Fruit fly (Drosophila melanogaster) whole organism, embryonic: ENCODE measurements around the gene Cul3.

Source experiments
- Abd-B ChIP-seq: fragments of 200-800 bp; sonication (Bioruptor generic); optimal IDR thresholded peaks from 2 replicates; lab custom pipeline; 2018; ENCODE audit warnings: missing biosample characterization, mild to moderate bottlenecking, missing genetic modification characterization, moderate library complexity
- B-H1 ChIP-seq: fragments of 200-800 bp; sonication (Bioruptor generic); IDR thresholded peaks from 3 replicates; pipeline ENCODE4 v1.3.6; 2022; ENCODE audit warnings: missing biosample characterization, missing genetic modification characterization
- B-H2 ChIP-seq: fragments of 200-800 bp; sonication (Bioruptor generic); optimal IDR thresholded peaks from 2 replicates; lab custom pipeline; 2018; ENCODE audit warnings: missing biosample characterization, mild to moderate bottlenecking, missing genetic modification characterization
- CG10366 ChIP-seq: fragments of 200-800 bp; sonication (Bioruptor generic); IDR thresholded peaks from 2 replicates; pipeline ENCODE4 v1.3.6; 2022; ENCODE audit warnings: missing biosample characterization, missing genetic modification characterization
- CG10462 ChIP-seq: fragments of 200-800 bp; sonication (Bioruptor generic); optimal IDR thresholded peaks from 2 replicates; lab custom pipeline; 2016; ENCODE audit warnings: missing biosample characterization, missing genetic modification characterization
- CG10543 ChIP-seq: fragments of 200-800 bp; sonication (Bioruptor generic); optimal IDR thresholded peaks from 3 replicates; lab custom pipeline; 2017; ENCODE audit warnings: missing biosample characterization, mild to moderate bottlenecking, missing genetic modification characterization, moderate library complexity
- CG10565 ChIP-seq: fragments of 200-800 bp; sonication (Bioruptor generic); optimal IDR thresholded peaks from 3 replicates; lab custom pipeline; 2016; ENCODE audit warnings: missing biosample characterization, mild to moderate bottlenecking, missing genetic modification characterization
- CG11247 ChIP-seq: fragments of 200-800 bp; sonication (Bioruptor generic); IDR thresholded peaks from 2 replicates; pipeline ENCODE4 v1.3.6; 2022; ENCODE audit warnings: missing biosample characterization, missing genetic modification characterization
- CG13775 ChIP-seq: fragments of 200-800 bp; sonication (Bioruptor generic); optimal IDR thresholded peaks from 3 replicates; lab custom pipeline; 2017; ENCODE audit warnings: missing biosample characterization, mild to moderate bottlenecking, missing genetic modification characterization
- CG15269 ChIP-seq: fragments of 200-800 bp; sonication (Bioruptor generic); optimal IDR thresholded peaks from 2 replicates; lab custom pipeline; 2018; ENCODE audit warnings: missing biosample characterization, mild to moderate bottlenecking, missing genetic modification characterization, moderate library complexity
- CG16815 ChIP-seq: fragments of 200-800 bp; sonication (Bioruptor generic); optimal IDR thresholded peaks from 3 replicates; lab custom pipeline; 2017; ENCODE audit warnings: missing biosample characterization, mild to moderate bottlenecking, missing genetic modification characterization
- CG17359 ChIP-seq: fragments of 200-800 bp; sonication (Bioruptor generic); optimal IDR thresholded peaks from 3 replicates; lab custom pipeline; 2018; ENCODE audit warnings: missing biosample characterization, mild to moderate bottlenecking, missing genetic modification characterization, moderate library complexity
- CG17802 ChIP-seq: fragments of 200-800 bp; sonication (Bioruptor generic); optimal IDR thresholded peaks from 2 replicates; lab custom pipeline; 2018; ENCODE audit warnings: missing biosample characterization, mild to moderate bottlenecking, missing genetic modification characterization, moderate library complexity
- CG18011 ChIP-seq: fragments of 200-800 bp; sonication (Bioruptor generic); optimal IDR thresholded peaks from 2 replicates; lab custom pipeline; 2017; ENCODE audit warnings: missing biosample characterization, missing genetic modification characterization, mild to moderate bottlenecking, moderate library complexity, missing genotype
- CG18262 ChIP-seq: fragments of 200-800 bp; optimal IDR thresholded peaks from 3 replicates; lab custom pipeline; 2019; ENCODE audit warnings: missing biosample characterization, mild to moderate bottlenecking, missing genetic modification characterization, moderate library complexity
- CG18476 ChIP-seq: fragments of 200-800 bp; sonication (Bioruptor generic); optimal IDR thresholded peaks from 2 replicates; lab custom pipeline; 2016; ENCODE audit warnings: missing biosample characterization, mild to moderate bottlenecking, missing genetic modification characterization
- CG31224 ChIP-seq: fragments of 200-800 bp; sonication (Bioruptor generic); IDR thresholded peaks from 2 replicates; pipeline ENCODE4 v1.3.6; 2022; ENCODE audit warnings: missing biosample characterization, missing genetic modification characterization
- CG5953 ChIP-seq: fragments of 200-800 bp; sonication (Bioruptor generic); IDR thresholded peaks from 2 replicates; pipeline ENCODE4 v1.3.6; 2022; ENCODE audit warnings: missing biosample characterization, missing genetic modification characterization
- CG8359 ChIP-seq: fragments of 200-800 bp; sonication (Bioruptor generic); optimal IDR thresholded peaks from 2 replicates; lab custom pipeline; 2017; ENCODE audit warnings: missing biosample characterization, mild to moderate bottlenecking, missing genetic modification characterization, borderline replicate concordance
- CHES-1-like ChIP-seq: fragments of 200-800 bp; sonication (Bioruptor generic); optimal IDR thresholded peaks from 2 replicates; lab custom pipeline; 2016; ENCODE audit warnings: missing biosample characterization, missing genetic modification characterization
- HLH4C ChIP-seq: fragments of 200-800 bp; sonication (Bioruptor generic); IDR thresholded peaks from 3 replicates; pipeline ENCODE4 v1.3.6; 2022; ENCODE audit warnings: missing biosample characterization, missing genetic modification characterization; ENCODE audit not compliant: partially characterized antibody
- Hr51 ChIP-seq, 2 experiments: fragments of 200-800 bp; sonication (Bioruptor generic); optimal IDR thresholded peaks; 2 replicates in 1 of 2; 3 replicates in 1 of 2; lab custom pipeline; 2016 to 2018; ENCODE audit warnings: missing biosample characterization in 2 of 2, missing genetic modification characterization in 2 of 2, mild to moderate bottlenecking in 1 of 2, moderate library complexity in 1 of 2
- Jarid2 ChIP-seq: fragments of 200-800 bp; sonication (Bioruptor generic); optimal IDR thresholded peaks from 3 replicates; lab custom pipeline; 2017; ENCODE audit warnings: mild to moderate bottlenecking, missing biosample characterization, missing genetic modification reagents, missing genetic modification characterization
- NC2α ChIP-seq: fragments of 200-800 bp; sonication (Bioruptor generic); optimal IDR thresholded peaks from 2 replicates; lab custom pipeline; 2016; ENCODE audit warnings: missing biosample characterization, missing genetic modification characterization
- YL-1 ChIP-seq: fragments of 200-800 bp; sonication (Bioruptor generic); optimal IDR thresholded peaks from 3 replicates; lab custom pipeline; 2017; ENCODE audit warnings: missing biosample characterization, mild to moderate bottlenecking, missing genetic modification characterization
- ap ChIP-seq: fragments of 200-800 bp; sonication (Bioruptor generic); IDR thresholded peaks from 2 replicates; pipeline ENCODE4 v1.3.6; 2022; ENCODE audit warnings: missing biosample characterization, missing genetic modification characterization
- az2 ChIP-seq: fragments of 200-800 bp; sonication (Bioruptor generic); optimal IDR thresholded peaks from 3 replicates; lab custom pipeline; 2016; ENCODE audit warnings: missing biosample characterization, missing genetic modification characterization
- cad ChIP-seq: fragments of >200 bp; optimal IDR thresholded peaks from 2 replicates; lab custom pipeline; 2017; ENCODE audit warnings: missing biosample characterization, missing genetic modification characterization
- chm ChIP-seq: fragments of 200-800 bp; sonication (Bioruptor generic); IDR thresholded peaks from 2 replicates; pipeline ENCODE4 v1.3.6; 2022; ENCODE audit warnings: missing biosample characterization, missing genetic modification characterization
- da ChIP-seq: fragments of 200-800 bp; sonication (Bioruptor generic); optimal IDR thresholded peaks from 2 replicates; lab custom pipeline; 2016; ENCODE audit warnings: missing biosample characterization, missing genetic modification characterization
- esg ChIP-seq: fragments of 200-800 bp; sonication (Bioruptor generic); conservative IDR thresholded peaks from 2 replicates; pipeline ENCODE4 v1.3.6; 2022; ENCODE audit warnings: missing biosample characterization, missing genetic modification characterization
- fu2 ChIP-seq: fragments of 200-800 bp; sonication (Bioruptor generic); optimal IDR thresholded peaks from 2 replicates; lab custom pipeline; 2016; ENCODE audit warnings: missing biosample characterization, missing genetic modification characterization
- kah ChIP-seq: fragments of 200-800 bp; sonication (Bioruptor generic); optimal IDR thresholded peaks from 2 replicates; lab custom pipeline; 2018; ENCODE audit warnings: missing biosample characterization, mild to moderate bottlenecking, missing genetic modification characterization
- odd ChIP-seq: fragments of 200-800 bp; sonication (Bioruptor generic); optimal IDR thresholded peaks from 2 replicates; lab custom pipeline; 2017; ENCODE audit warnings: missing biosample characterization, mild to moderate bottlenecking, missing genetic modification characterization
- otp ChIP-seq: fragments of 200-800 bp; sonication (Bioruptor generic); IDR thresholded peaks from 3 replicates; pipeline ENCODE4, ENCODE4 v1.3.6; 2022; ENCODE audit warnings: missing biosample characterization, missing genetic modification characterization
- phol ChIP-seq: fragments of 200-800 bp; sonication (Bioruptor generic); optimal IDR thresholded peaks from 3 replicates; lab custom pipeline; 2018; ENCODE audit warnings: missing biosample characterization, mild to moderate bottlenecking, missing genetic modification characterization, moderate library complexity
- pzg ChIP-seq: fragments of 200-800 bp; sonication (Bioruptor generic); optimal IDR thresholded peaks from 3 replicates; lab custom pipeline; 2018; ENCODE audit warnings: missing biosample characterization, mild to moderate bottlenecking, missing genetic modification characterization, moderate library complexity
- rib ChIP-seq: fragments of 200-800 bp; sonication (Bioruptor generic); IDR thresholded peaks from 2 replicates; pipeline ENCODE4 v1.3.6; 2022; ENCODE audit warnings: missing biosample characterization, missing genetic modification characterization
- slbo ChIP-seq: fragments of 200-800 bp; sonication (Bioruptor generic); IDR thresholded peaks from 2 replicates; pipeline ENCODE4 v1.3.6; 2022; ENCODE audit warnings: missing biosample characterization, missing genetic modification characterization
- slou ChIP-seq: fragments of 200-800 bp; sonication (Bioruptor generic); optimal IDR thresholded peaks from 3 replicates; lab custom pipeline; 2016; ENCODE audit warnings: missing biosample characterization, missing genetic modification characterization
- sna ChIP-seq: fragments of 200-800 bp; sonication (Bioruptor generic); IDR thresholded peaks from 2 replicates; pipeline ENCODE4 v1.3.6; 2022; ENCODE audit warnings: missing biosample characterization, missing genetic modification characterization; ENCODE audit not compliant: partially characterized antibody
- vfl ChIP-seq: fragments of 200-800 bp; sonication (Bioruptor generic); optimal IDR thresholded peaks from 2 replicates; lab custom pipeline; 2016; ENCODE audit warnings: missing biosample characterization, missing genetic modification characterization

Gene Cul3

DNA sequence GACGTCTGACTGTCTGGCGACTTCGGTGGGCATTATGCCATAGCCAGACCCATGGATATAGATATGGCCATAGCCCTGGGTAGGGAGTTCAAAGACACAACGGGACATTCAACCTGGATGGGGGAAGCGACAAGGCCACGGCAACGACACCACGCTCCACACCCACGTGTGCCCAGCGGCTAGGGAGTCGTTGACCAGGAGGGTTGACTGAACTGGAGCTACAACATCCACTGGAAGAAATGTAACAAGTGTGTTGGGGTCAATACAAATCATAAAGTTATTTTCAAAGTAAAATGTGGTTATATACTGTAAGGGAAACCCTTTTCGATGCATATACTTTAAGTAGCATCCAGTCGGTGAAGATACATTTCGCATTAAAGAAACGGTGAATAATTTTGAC, 30.0 kb upstream of the Cul3 start:
- TF ChIP-seq esg = peak; percentile 26; the same call in 1 of the 2 replicates
- no peak for TF ChIP-seq NC2α

DNA sequence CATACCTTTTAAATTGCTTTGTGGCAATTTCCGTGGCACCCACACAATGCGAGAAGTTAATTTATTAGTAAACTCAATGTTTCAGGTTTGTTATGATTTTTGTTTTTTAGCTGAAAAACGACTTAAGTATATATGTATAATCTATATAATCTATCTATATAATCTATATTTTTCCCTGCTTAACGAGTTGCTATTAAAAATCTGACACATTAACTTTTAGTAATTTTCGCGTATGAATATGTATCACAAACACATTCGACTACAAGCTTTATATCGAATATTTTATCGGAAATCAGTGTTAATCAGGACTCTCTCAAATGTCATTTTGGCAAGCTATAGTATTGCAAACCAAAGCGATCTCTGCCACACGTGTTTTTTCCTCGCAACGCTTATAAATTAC, 25.7 kb upstream of the Cul3 start, which contains the start of gene CG15262:
Gene CG15262 (plus strand): TSS at position 301 of the 400 bp plus-strand sequence.
- TF ChIP-seq B-H2 (no peak), CHES-1-like (no peak), CG13775 (GFP tag; lab: Kevin White, UChicago) (no peak), sna (GFP tag; lab: Robert Waterston, UW) (no peak), slou (GFP tag; lab: Kevin White, UChicago) (no peak), CG18476 (no peak), vfl (GFP tag; lab: Kevin White, UChicago) (no peak), rib (GFP tag; lab: Robert Waterston, UW) (no peak), CG10543 (GFP tag; lab: Kevin White, UChicago) (no peak), Abd-B (GFP tag; lab: Kevin White, UChicago) (no peak), CG10462 (GFP tag; lab: Kevin White, UChicago) (no peak), da (GFP tag; lab: Kevin White, UChicago) (no peak), CG18262 (tag; lab: Kevin White, UChicago) (no peak), CG11247 (GFP tag; lab: Robert Waterston, UW) (no peak), CG10565 (GFP tag; lab: Kevin White, UChicago) (no peak), ap (GFP tag; lab: Robert Waterston, UW) (no peak), kah (GFP tag; lab: Kevin White, UChicago) (no peak), pzg (no peak), phol (tag; lab: Kevin White, UChicago) (no peak), B-H1 (GFP tag; lab: Robert Waterston, UW) (no peak)

DNA sequence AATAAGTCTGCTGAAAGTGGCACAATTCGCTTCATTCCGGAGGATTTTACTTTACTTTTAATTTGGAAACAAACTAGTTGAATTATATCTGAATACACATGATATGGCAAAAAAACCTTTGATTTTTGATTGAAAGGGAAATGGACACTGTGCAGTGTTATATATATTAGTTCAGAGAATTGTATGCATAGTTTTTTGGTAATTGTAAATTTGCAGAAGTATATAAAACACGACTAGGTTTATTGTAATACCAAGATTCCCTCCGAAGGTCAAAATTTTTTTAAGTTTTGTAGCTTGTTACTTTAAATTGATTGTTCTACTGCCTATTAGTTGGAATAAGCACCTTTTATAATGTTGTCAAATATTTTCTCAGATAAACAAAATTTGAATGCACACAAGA, 20.3 kb upstream of the Cul3 start, which contains the start of gene CG15260:
Gene CG15260 (minus strand): TSS at position 101 of the 400 bp plus-strand sequence.
- TF ChIP-seq CG5953 (GFP tag; lab: Robert Waterston, UW) (no peak), slbo (no peak), CG8359 (GFP tag; lab: Kevin White, UChicago) (no peak), YL-1 (GFP tag; lab: Kevin White, UChicago) (no peak), CG17802 (tag; lab: Kevin White, UChicago) (no peak), CG17359 (tag; lab: Kevin White, UChicago) (no peak), az2 (no peak), fu2 (GFP tag; lab: Kevin White, UChicago) (no peak), CG31224 (GFP tag; lab: Robert Waterston, UW) (no peak), Hr51 (GFP tag; optimal IDR thresholded peaks at IDR 0.05; lab: Kevin White, UChicago) (no peak)

DNA sequence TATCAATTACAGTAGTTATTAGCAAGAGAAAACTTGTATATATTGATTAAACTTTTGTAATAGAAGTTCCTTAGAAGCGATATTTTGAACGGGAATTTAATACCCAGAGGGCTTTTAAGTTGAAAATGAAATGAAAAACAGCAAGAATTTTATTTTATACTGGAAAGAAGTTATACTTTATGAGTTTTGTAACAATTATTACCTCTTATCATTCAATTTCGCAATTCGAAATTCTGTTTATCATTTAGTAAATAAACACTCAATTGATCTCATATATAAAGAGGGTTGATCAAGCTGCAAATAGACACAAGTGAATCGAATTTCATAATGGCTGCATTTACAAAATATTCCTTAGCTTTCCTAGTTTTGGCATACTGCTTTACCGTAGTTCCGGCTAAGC, 12.9 kb upstream of the Cul3 start, which contains the start of gene CG15263:
Gene CG15263 (plus strand): TSS at position 301 of the 400 bp plus-strand sequence.
- TF ChIP-seq CG10366 = no peak
- TF ChIP-seq HLH4C (GFP tag; lab: Robert Waterston, UW) = no peak
- TF ChIP-seq Jarid2 = no peak
- no peak for TF ChIP-seq chm (GFP tag; lab: Robert Waterston, UW)
- TF ChIP-seq CG15269 (tag; lab: Kevin White, UChicago) = no peak
- no peak for TF ChIP-seq CG18011
- TF ChIP-seq cad (GFP tag; lab: Kevin White, UChicago) = no peak
- no peak for TF ChIP-seq CG16815 (GFP tag; lab: Kevin White, UChicago)
- TF ChIP-seq otp = no peak
- no peak for TF ChIP-seq odd (GFP tag; lab: Kevin White, UChicago)
- TF ChIP-seq, all 482 proteins: peak for 0
